Worm (Caenorhabditis elegans) whole organism, young adult: Measurements from ENCODE around the gene cyp-14A4.

ENCODE experiments used
- B0035.1 ChIP-seq: sonication (generic microtip); optimal IDR thresholded peaks from 2 replicates; lab custom pipeline; 2016; ENCODE audit warnings: missing genetic modification characterization, mild to moderate bottlenecking, missing compliant biosample characterization, missing genotype, missing genetic modification reagents
- B0261.1 ChIP-seq: sonication (generic microtip); optimal IDR thresholded peaks from 2 replicates; lab custom pipeline; 2016; ENCODE audit warnings: mild to moderate bottlenecking, missing genetic modification characterization, moderate library complexity, missing compliant biosample characterization
- F10E7.11 ChIP-seq: sonication (generic microtip); optimal IDR thresholded peaks from 2 replicates; lab custom pipeline; 2017; ENCODE audit warnings: mild to moderate bottlenecking, missing genetic modification characterization, moderate library complexity, missing compliant biosample characterization
- Y53G8AR.9 ChIP-seq: fragments of 200-800 bp; sonication (Bioruptor generic); conservative IDR thresholded peaks from 2 replicates; pipeline ENCODE4 v1.3.6; 2022; ENCODE audit warnings: missing genetic modification reagents, missing genetic modification characterization, missing compliant biosample characterization
- ZK185.1 ChIP-seq: sonication (generic microtip); optimal IDR thresholded peaks from 2 replicates; lab custom pipeline; 2016; ENCODE audit warnings: mild to moderate bottlenecking, missing genetic modification characterization, missing compliant biosample characterization; ENCODE audit not compliant: poor library complexity, severe bottlenecking
- aptf-3 ChIP-seq: fragments of 200-800 bp; sonication (Bioruptor generic); IDR thresholded peaks from 2 replicates; pipeline ENCODE4 v1.3.6; 2022; ENCODE audit warnings: missing genetic modification characterization, missing compliant biosample characterization
- attf-3 ChIP-seq: fragments of 200-800 bp; sonication (Bioruptor generic); conservative IDR thresholded peaks from 2 replicates; pipeline ENCODE4 v1.3.6; 2022; ENCODE audit warnings: missing genetic modification reagents, missing genetic modification characterization, missing compliant biosample characterization
- attf-6 ChIP-seq: fragments of 200-800 bp; sonication (Bioruptor generic); IDR thresholded peaks from 2 replicates; pipeline ENCODE4 v1.3.6; 2022; ENCODE audit warnings: missing genetic modification reagents, missing genetic modification characterization, missing compliant biosample characterization
- bed-2 ChIP-seq: fragments of 200-800 bp; sonication (Bioruptor generic); IDR thresholded peaks from 2 replicates; pipeline ENCODE4 v1.3.6; 2022; ENCODE audit warnings: missing genetic modification reagents, missing genetic modification characterization, missing compliant biosample characterization
- cebp-2 ChIP-seq: fragments of 200-800 bp; sonication (Bioruptor generic); IDR thresholded peaks from 2 replicates; pipeline ENCODE4 v1.3.6; 2022; ENCODE audit warnings: missing genetic modification characterization, missing compliant biosample characterization
- ceh-100 ChIP-seq: fragments of 200-800 bp; sonication (Bioruptor generic); IDR thresholded peaks from 2 replicates; pipeline ENCODE4 v1.3.6; 2022; ENCODE audit warnings: missing genetic modification reagents, missing genetic modification characterization, missing compliant biosample characterization
- ceh-27 ChIP-seq: fragments of 200-800 bp; sonication (Bioruptor generic); optimal IDR thresholded peaks from 2 replicates; lab custom pipeline; 2018; ENCODE audit warnings: mild to moderate bottlenecking, missing genetic modification characterization, moderate library complexity, missing compliant biosample characterization
- ceh-40 ChIP-seq: fragments of 200-800 bp; sonication (Bioruptor generic); IDR thresholded peaks from 2 replicates; pipeline ENCODE4 v1.3.6; 2022; ENCODE audit warnings: missing genetic modification characterization, missing compliant biosample characterization
- die-1 ChIP-seq: sonication (generic microtip); optimal IDR thresholded peaks from 2 replicates; lab custom pipeline; 2016; ENCODE audit warnings: missing genotype, mild to moderate bottlenecking, missing genetic modification characterization, missing compliant biosample characterization
- dox-1 ChIP-seq: fragments of 200-800 bp; sonication (Bioruptor generic); IDR thresholded peaks from 2 replicates; pipeline ENCODE4 v1.3.6; 2022; ENCODE audit warnings: missing genetic modification reagents, missing genetic modification characterization, missing compliant biosample characterization
- egl-18 ChIP-seq: fragments of 200-800 bp; sonication (Bioruptor generic); IDR thresholded peaks from 2 replicates; pipeline ENCODE4 v1.3.6; 2022; ENCODE audit warnings: missing genetic modification reagents, missing genetic modification characterization, missing compliant biosample characterization
- ekl-4 ChIP-seq: fragments of 200-800 bp; sonication (Bioruptor generic); IDR thresholded peaks from 2 replicates; pipeline ENCODE4 v1.3.6; 2022; ENCODE audit warnings: missing genetic modification reagents, missing genetic modification characterization, missing compliant biosample characterization
- gei-17 ChIP-seq: fragments of 200-800 bp; sonication (Bioruptor generic); optimal IDR thresholded peaks from 2 replicates; lab custom pipeline; 2018; ENCODE audit warnings: mild to moderate bottlenecking, missing genetic modification characterization, missing compliant biosample characterization
- hlh-26 ChIP-seq: fragments of 200-800 bp; sonication (Bioruptor generic); conservative IDR thresholded peaks from 2 replicates; pipeline ENCODE4 v1.3.6; 2022; ENCODE audit warnings: missing genetic modification reagents, missing genetic modification characterization, missing compliant biosample characterization
- hmg-1.2 ChIP-seq: fragments of 200-800 bp; sonication (Bioruptor generic); IDR thresholded peaks from 2 replicates; pipeline ENCODE4 v1.3.6; 2022; ENCODE audit warnings: missing genetic modification reagents, missing genetic modification characterization, missing compliant biosample characterization
- hsf-1 ChIP-seq: fragments of 200-800 bp; sonication (Bioruptor generic); IDR thresholded peaks from 2 replicates; pipeline ENCODE4 v1.3.6; 2022; ENCODE audit warnings: missing genetic modification reagents, missing genetic modification characterization, missing compliant biosample characterization
- lin-54 ChIP-seq: fragments of 200-800 bp; sonication (Bioruptor generic); optimal IDR thresholded peaks from 2 replicates; lab custom pipeline; 2018; ENCODE audit warnings: mild to moderate bottlenecking, missing genetic modification characterization, missing compliant biosample characterization
- lir-1 ChIP-seq: fragments of 200-800 bp; sonication (Bioruptor generic); conservative IDR thresholded peaks from 2 replicates; pipeline ENCODE4 v1.3.6; 2022; ENCODE audit warnings: missing genetic modification reagents, missing genetic modification characterization, missing compliant biosample characterization
- madf-10 ChIP-seq: sonication (generic microtip); optimal IDR thresholded peaks from 2 replicates; lab custom pipeline; 2016; ENCODE audit warnings: mild to moderate bottlenecking, missing genetic modification characterization, missing compliant biosample characterization
- madf-6 ChIP-seq: fragments of 200-800 bp; sonication (Bioruptor generic); IDR thresholded peaks from 2 replicates; pipeline ENCODE4 v1.3.6; 2022; ENCODE audit warnings: missing genetic modification reagents, missing genetic modification characterization, missing compliant biosample characterization
- mel-28 ChIP-seq: sonication (generic microtip); optimal IDR thresholded peaks from 2 replicates; lab custom pipeline; 2016; ENCODE audit warnings: borderline replicate concordance, mild to moderate bottlenecking, missing genetic modification characterization, missing compliant biosample characterization
- mes-4 ChIP-seq: sonication (generic microtip); optimal IDR thresholded peaks from 2 replicates; lab custom pipeline; 2016; ENCODE audit warnings: missing genotype, missing genetic modification characterization, missing compliant biosample characterization
- nfya-2 ChIP-seq: fragments of 200-800 bp; sonication (Bioruptor generic); IDR thresholded peaks from 2 replicates; pipeline ENCODE4 v1.3.6; 2022; ENCODE audit warnings: missing genetic modification reagents, missing genetic modification characterization, missing compliant biosample characterization
- nfyb-1 ChIP-seq: fragments of 200-800 bp; sonication (Bioruptor generic); IDR thresholded peaks from 2 replicates; pipeline ENCODE4 v1.3.6; 2022; ENCODE audit warnings: missing genetic modification reagents, missing genetic modification characterization, missing compliant biosample characterization
- nhr-80 ChIP-seq: sonication (generic microtip); optimal IDR thresholded peaks from 2 replicates; lab custom pipeline; 2016; ENCODE audit warnings: missing genetic modification characterization, missing compliant biosample characterization
- nhr-90 ChIP-seq: sonication (generic microtip); optimal IDR thresholded peaks from 2 replicates; lab custom pipeline; 2016; ENCODE audit warnings: missing genotype, mild to moderate bottlenecking, missing genetic modification characterization, missing compliant biosample characterization
- pbrm-1 ChIP-seq: fragments of 200-800 bp; sonication (Bioruptor generic); IDR thresholded peaks from 2 replicates; pipeline ENCODE4 v1.3.6; 2022; ENCODE audit warnings: missing genetic modification reagents, missing genetic modification characterization, missing compliant biosample characterization
- rec-8 ChIP-seq, 2 experiments: sonication (generic microtip); optimal IDR thresholded peaks; 2 replicates each; lab custom pipeline; 2016; ENCODE audit warnings: mild to moderate bottlenecking in 2 of 2, missing genetic modification characterization in 2 of 2, missing genetic modification reagents in 2 of 2, missing genotype in 2 of 2, missing biosample characterization in 1 of 2, missing compliant biosample characterization in 1 of 2, moderate library complexity in 1 of 2
- rpc-1 ChIP-seq, 2 experiments: fragments of 150-350 bp in 1 of 2; sonication (generic microtip) in 1 of 2; optimal IDR thresholded peaks; 2 replicates each; lab custom pipeline; 2014 to 2018; ENCODE audit warnings: missing biosample characterization in 1 of 2, missing genetic modification characterization in 1 of 2, missing genetic modification reagents in 1 of 2, missing genotype in 1 of 2
- sdz-38 ChIP-seq: sonication (generic microtip); optimal IDR thresholded peaks from 2 replicates; lab custom pipeline; 2016; ENCODE audit warnings: missing genotype, missing genetic modification characterization, missing compliant biosample characterization
- snpc-1.1 ChIP-seq: sonication (generic microtip); optimal IDR thresholded peaks from 2 replicates; lab custom pipeline; 2017; ENCODE audit warnings: missing genetic modification characterization, mild to moderate bottlenecking, missing compliant biosample characterization, antibody characterized with exemption, moderate library complexity, missing genotype, missing genetic modification reagents; ENCODE audit not compliant: insufficient read depth
- snpc-3.4 ChIP-seq: sonication (generic microtip); optimal IDR thresholded peaks from 2 replicates; lab custom pipeline; 2017; ENCODE audit warnings: missing genetic modification characterization, mild to moderate bottlenecking, missing compliant biosample characterization, antibody characterized with exemption, moderate library complexity, missing genotype, missing genetic modification reagents
- snpc-4 ChIP-seq, 5 experiments: fragments of 150-350 bp in 1 of 5; sonication (generic microtip) in 4 of 5; optimal IDR thresholded peaks; 2 replicates each; lab custom pipeline; 2014 to 2018; ENCODE audit warnings: missing genetic modification characterization in 5 of 5, missing biosample characterization in 3 of 5, antibody characterized with exemption in 2 of 5, mild to moderate bottlenecking in 2 of 5, missing compliant biosample characterization in 2 of 5, missing genotype in 2 of 5, moderate library complexity in 2 of 5, missing genetic modification reagents in 1 of 5
- tbp1 ChIP-seq: fragments of 200-800 bp; sonication (Bioruptor generic); optimal IDR thresholded peaks from 2 replicates; lab custom pipeline; 2018; ENCODE audit warnings: mild to moderate bottlenecking, missing genetic modification characterization, missing compliant biosample characterization
- zfh-2 ChIP-seq: fragments of 200-800 bp; sonication (Bioruptor generic); conservative IDR thresholded peaks from 2 replicates; pipeline ENCODE4 v1.3.6; 2022; ENCODE audit warnings: missing genetic modification reagents, missing genetic modification characterization, missing compliant biosample characterization
- ztf-18 ChIP-seq: sonication (generic microtip); optimal IDR thresholded peaks from 2 replicates; lab custom pipeline; 2016; ENCODE audit warnings: missing genotype, mild to moderate bottlenecking, missing genetic modification characterization, missing compliant biosample characterization
- ztf-28 ChIP-seq: fragments of 200-800 bp; sonication (Bioruptor generic); IDR thresholded peaks from 2 replicates; pipeline ENCODE4 v1.3.6; 2022; ENCODE audit warnings: missing genetic modification reagents, missing genetic modification characterization, missing compliant biosample characterization

The cyp-14A4 gene

DNA sequence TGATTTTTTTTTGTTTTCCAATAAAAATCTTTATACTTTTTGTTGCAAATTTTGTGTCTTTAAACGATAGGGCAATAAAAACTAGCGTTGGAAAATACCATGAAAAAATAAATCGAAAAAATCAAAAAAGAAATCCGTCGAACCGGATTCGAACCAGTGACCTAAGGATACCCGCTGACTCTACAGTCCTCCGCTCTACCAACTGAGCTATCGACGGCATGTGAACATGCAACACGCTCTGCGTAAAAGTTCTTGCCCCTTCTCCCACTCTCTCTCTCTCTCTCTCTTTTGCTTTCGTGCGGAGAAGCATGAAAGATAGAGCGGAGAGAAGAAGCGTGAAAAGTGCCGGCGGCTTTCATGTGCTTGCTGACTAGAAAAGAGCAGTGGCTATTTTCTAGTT is 19.4 kb downstream of the cyp-14A4 start (continued):
- TF ChIP-seq hsf-1 (GFP tag; lab: Robert Waterston, UW) (no peak), Y53G8AR.9 (GFP tag; lab: Robert Waterston, UW) (0 out of 2 replicates have a peak, but pooled peaks have one; percentile 38), ztf-28 (GFP tag; lab: Robert Waterston, UW) (peak; percentile 78; the same call in 1 of the 2 replicates), hlh-26 (GFP tag; lab: Robert Waterston, UW) (no peak), lir-1 (GFP tag; lab: Robert Waterston, UW) (peak; percentile 63; the same call in 1 of the 2 replicates), sdz-38 (tag; lab: Kevin White, UChicago) (no peak), ztf-18 (peak; percentile 60), attf-6 (GFP tag; lab: Robert Waterston, UW) (no peak), attf-3 (peak; percentile 54; the same call in 1 of the 2 replicates), lin-54 (GFP tag; lab: Kevin White, UChicago) (no peak), ZK185.1 (tag; lab: Kevin White, UChicago) (peak; percentile 60), ceh-27 (GFP tag; lab: Kevin White, UChicago) (peak; percentile 45), cebp-2 (peak; percentile 88; the same call in 1 of the 2 replicates), bed-2 (peak; percentile 35; the same call in 1 of the 2 replicates), mes-4 (peak; percentile 67), nfya-2 (no peak), nfyb-1 (GFP tag; lab: Robert Waterston, UW) (peak; percentile 89), gei-17 (peak; percentile 60), B0261.1 (tag; lab: Kevin White, UChicago) (peak; percentile 97), ceh-40 (GFP tag; lab: Robert Waterston, UW) (peak; percentile 66; the same call in 1 of the 2 replicates), ceh-100 (GFP tag; lab: Robert Waterston, UW) (no peak), ekl-4 (GFP tag; lab: Robert Waterston, UW) (peak; percentile 82), madf-6 (GFP tag; lab: Robert Waterston, UW) (no peak; the same call in none of the 2 replicates), F10E7.11 (tag; lab: Kevin White, UChicago) (no peak), zfh-2 (GFP tag; lab: Robert Waterston, UW) (no peak), snpc-4 (GFP tag; optimal IDR thresholded peaks at IDR 0.05; lab: Kevin White, UChicago) (no peak), snpc-4 (tag; optimal IDR thresholded peaks at IDR 0.05; lab: Kevin White, UChicago) (peak in 3 of 4 experiments; percentile 49 to 71 (median 71)), aptf-3 (GFP tag; lab: Robert Waterston, UW) (peak; percentile 79; the same call in 1 of the 2 replicates)

DNA sequence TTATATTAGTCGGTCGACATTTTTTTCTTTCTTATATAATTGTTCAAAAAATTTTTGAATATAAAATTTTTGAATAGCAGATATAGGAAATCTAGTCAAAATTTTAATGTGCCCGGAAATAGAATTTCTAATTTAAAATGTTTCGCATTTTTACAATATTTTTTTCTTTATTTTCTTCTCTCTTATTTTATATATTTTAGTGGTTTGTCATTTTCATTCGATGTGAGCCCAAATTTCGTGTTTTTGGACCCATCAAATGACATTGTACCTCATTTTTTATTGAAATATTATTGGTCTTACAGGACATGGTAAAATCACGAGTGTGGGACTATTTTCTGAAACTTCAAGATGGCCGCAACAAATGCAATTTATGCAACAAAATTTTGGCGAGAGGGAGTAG is 21.8 kb downstream of the cyp-14A4 start, which contains the start of gene K09A11.1:
Gene K09A11.1, plus strand, starts transcription at position 301 of the 400 bp plus-strand sequence.
- TF ChIP-seq mel-28 = no peak

DNA sequence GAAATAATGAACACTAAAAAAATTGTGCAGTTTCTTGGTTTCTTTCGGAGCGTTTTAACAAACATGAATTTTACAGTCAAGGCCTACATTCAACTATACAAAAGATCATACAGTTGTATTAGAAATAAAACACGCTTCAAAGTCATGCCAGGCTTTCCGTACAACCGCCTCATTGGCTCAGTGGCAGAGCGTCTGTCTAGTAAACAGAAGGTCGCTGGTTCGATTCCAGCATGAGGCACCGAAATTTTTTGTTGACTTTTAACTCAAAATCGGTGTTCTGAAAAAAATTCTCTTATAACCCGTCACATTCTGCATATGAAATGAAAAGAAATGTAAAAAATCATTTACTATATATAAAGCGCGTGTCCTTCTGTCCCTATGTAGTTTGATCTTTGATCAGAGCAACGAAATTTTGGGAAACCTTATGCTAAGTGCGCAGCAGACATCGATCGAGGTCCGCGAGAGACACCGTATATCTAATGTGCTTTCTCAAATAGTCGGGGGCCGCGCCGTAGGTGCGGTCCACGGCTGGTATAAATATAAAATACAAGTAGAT is 22.9 kb downstream of the cyp-14A4 start:
- peak; percentile 5 for TF ChIP-seq B0035.1 (tag; lab: Kevin White, UChicago)
- TF ChIP-seq dox-1 = 0 out of 2 replicates have a peak, but pooled peaks have one; percentile 17
- TF ChIP-seq snpc-1.1 (tag; lab: Kevin White, UChicago) = peak; percentile 24
- peak; percentile 10 for TF ChIP-seq ztf-18
- peak; percentile 86 for TF ChIP-seq tbp1 (GFP tag; lab: Kevin White, UChicago)
- peak; percentile 37 for TF ChIP-seq snpc-3.4 (tag; lab: Kevin White, UChicago)
- TF ChIP-seq egl-18 (GFP tag; lab: Robert Waterston, UW) = 0 out of 2 replicates have a peak, but pooled peaks have one; percentile 16
- TF ChIP-seq die-1 (tag; lab: Kevin White, UChicago) = peak; percentile 74
- peak; percentile 66 for TF ChIP-seq B0261.1 (tag; lab: Kevin White, UChicago)
- TF ChIP-seq ZK185.1 (tag; lab: Kevin White, UChicago) = peak; percentile 10
- TF ChIP-seq hmg-1.2 (GFP tag; lab: Robert Waterston, UW) = peak; percentile 38
- TF ChIP-seq nhr-80 (tag; lab: Kevin White, UChicago) = peak; percentile 8
- peak; percentile 68 for TF ChIP-seq snpc-4 (GFP tag; optimal IDR thresholded peaks at IDR 0.05; lab: Kevin White, UChicago)
- TF ChIP-seq snpc-4 (tag; optimal IDR thresholded peaks at IDR 0.05; lab: Kevin White, UChicago) = peak in 3 of 4 experiments; percentile 63 to 91 (median 86)
- peak in 1 of 2 experiments; percentile 38 for TF ChIP-seq rec-8 (tag; optimal IDR thresholded peaks at IDR 0.05; lab: Kevin White, UChicago)
- TF ChIP-seq nhr-90 (tag; lab: Kevin White, UChicago) = peak; percentile 36
- peak; percentile 69 for TF ChIP-seq rpc-1 (optimal IDR thresholded peaks at IDR 0.05; lab: Kevin White, UChicago)
- peak; percentile 84 for TF ChIP-seq rpc-1 (tag; optimal IDR thresholded peaks at IDR 0.05; lab: Kevin White, UChicago)
- peak; percentile 31 for TF ChIP-seq madf-10
- TF ChIP-seq pbrm-1 (GFP tag; lab: Robert Waterston, UW) = peak; percentile 58; the same call in 1 of the 2 replicates
